Fruit fly (Drosophila melanogaster) whole organism, embryonic: ENCODE measurements around the gene Tomosyn.

Experiments used
- ATbp ChIP-seq: fragments of 200-800 bp; sonication (Bioruptor generic); optimal IDR thresholded peaks from 2 replicates; lab custom pipeline; 2017; ENCODE audit warnings: missing biosample characterization, mild to moderate bottlenecking, missing genetic modification characterization, missing genetic modification reagents
- Antp ChIP-seq: fragments of 200-800 bp; sonication (Bioruptor generic); optimal IDR thresholded peaks from 3 replicates; lab custom pipeline; 2016; ENCODE audit warnings: missing biosample characterization, missing genetic modification characterization
- B-H1 ChIP-seq: fragments of 200-800 bp; sonication (Bioruptor generic); IDR thresholded peaks from 3 replicates; pipeline ENCODE4 v1.3.6; 2022; ENCODE audit warnings: missing biosample characterization, missing genetic modification characterization
- BEAF-32 ChIP-seq: fragments of 200-800 bp; sonication (Bioruptor generic); optimal IDR thresholded peaks from 3 replicates; lab custom pipeline; 2017; ENCODE audit warnings: missing biosample characterization, missing genetic modification characterization, mild to moderate bottlenecking, moderate library complexity, missing genetic modification reagents
- CG10462 ChIP-seq: fragments of 200-800 bp; sonication (Bioruptor generic); optimal IDR thresholded peaks from 2 replicates; lab custom pipeline; 2016; ENCODE audit warnings: missing biosample characterization, missing genetic modification characterization
- CG10543 ChIP-seq: fragments of 200-800 bp; sonication (Bioruptor generic); optimal IDR thresholded peaks from 3 replicates; lab custom pipeline; 2017; ENCODE audit warnings: missing biosample characterization, mild to moderate bottlenecking, missing genetic modification characterization, moderate library complexity
- CG11456 ChIP-seq: fragments of 200-800 bp; sonication (Bioruptor generic); IDR thresholded peaks from 3 replicates; pipeline ENCODE4 v1.3.6; 2022; ENCODE audit warnings: missing biosample characterization, missing genetic modification characterization
- CG13287 ChIP-seq: fragments of 200-800 bp; sonication (Bioruptor generic); IDR thresholded peaks from 2 replicates; pipeline ENCODE4 v1.3.6; 2022; ENCODE audit warnings: missing biosample characterization, missing genetic modification characterization; ENCODE audit not compliant: partially characterized antibody
- CG14014 ChIP-seq: fragments of 200-800 bp; sonication (Bioruptor generic); IDR thresholded peaks from 2 replicates; pipeline ENCODE4 v1.3.6; 2022; ENCODE audit warnings: missing biosample characterization, missing genetic modification characterization
- CG15514 ChIP-seq: fragments of 200-800 bp; sonication (Bioruptor generic); optimal IDR thresholded peaks from 3 replicates; lab custom pipeline; 2017; ENCODE audit warnings: missing biosample characterization, missing genetic modification characterization, mild to moderate bottlenecking, moderate library complexity, missing genetic modification reagents
- CG1603 ChIP-seq: fragments of 200-800 bp; sonication (Bioruptor generic); optimal IDR thresholded peaks from 2 replicates; lab custom pipeline; 2019; ENCODE audit warnings: missing biosample characterization, mild to moderate bottlenecking, missing genetic modification characterization, moderate library complexity
- CG17568 ChIP-seq: fragments of 200-800 bp; sonication (Bioruptor generic); optimal IDR thresholded peaks from 2 replicates; lab custom pipeline; 2018; ENCODE audit warnings: missing biosample characterization, mild to moderate bottlenecking, missing genetic modification characterization, moderate library complexity
- CG17912 ChIP-seq: fragments of 200-800 bp; sonication (Bioruptor generic); optimal IDR thresholded peaks from 2 replicates; lab custom pipeline; 2018; ENCODE audit warnings: missing biosample characterization, mild to moderate bottlenecking, missing genetic modification characterization
- CG18262 ChIP-seq: fragments of 200-800 bp; optimal IDR thresholded peaks from 3 replicates; lab custom pipeline; 2019; ENCODE audit warnings: missing biosample characterization, mild to moderate bottlenecking, missing genetic modification characterization, moderate library complexity
- CG2875 ChIP-seq: fragments of 200-800 bp; sonication (Bioruptor generic); optimal IDR thresholded peaks from 2 replicates; lab custom pipeline; 2017; ENCODE audit warnings: missing biosample characterization, mild to moderate bottlenecking, missing genetic modification characterization, missing genetic modification reagents
- CG34376 ChIP-seq: fragments of 200-800 bp; sonication (Bioruptor generic); optimal IDR thresholded peaks from 2 replicates; lab custom pipeline; 2018; ENCODE audit warnings: missing biosample characterization, mild to moderate bottlenecking, missing genetic modification characterization
- CG5245 ChIP-seq: fragments of 200-800 bp; sonication (Bioruptor generic); optimal IDR thresholded peaks from 3 replicates; lab custom pipeline; 2016; ENCODE audit warnings: missing biosample characterization, missing genetic modification characterization
- CG6175 ChIP-seq: fragments of 200-800 bp; sonication (Bioruptor generic); IDR thresholded peaks from 3 replicates; pipeline ENCODE4 v1.3.6; 2022; ENCODE audit warnings: missing biosample characterization, missing genetic modification characterization
- CG6854 ChIP-seq: fragments of 200-800 bp; sonication (Bioruptor generic); optimal IDR thresholded peaks from 3 replicates; lab custom pipeline; 2017; ENCODE audit warnings: missing biosample characterization, mild to moderate bottlenecking, missing genetic modification characterization
- CG7357 ChIP-seq: fragments of 200-800 bp; sonication (Bioruptor generic); IDR thresholded peaks from 3 replicates; pipeline ENCODE4 v1.3.6; 2022; ENCODE audit warnings: missing biosample characterization, missing genetic modification characterization
- CHES-1-like ChIP-seq: fragments of 200-800 bp; sonication (Bioruptor generic); optimal IDR thresholded peaks from 2 replicates; lab custom pipeline; 2016; ENCODE audit warnings: missing biosample characterization, missing genetic modification characterization
- Camta ChIP-seq: fragments of 200-800 bp; sonication (Bioruptor generic); optimal IDR thresholded peaks from 2 replicates; lab custom pipeline; 2016; ENCODE audit warnings: missing biosample characterization, missing genetic modification characterization
- CoRest ChIP-seq: fragments of 200-800 bp; sonication (Bioruptor generic); optimal IDR thresholded peaks from 3 replicates; lab custom pipeline; 2018; ENCODE audit warnings: missing biosample characterization, mild to moderate bottlenecking, missing genetic modification characterization, moderate library complexity
- D ChIP-seq, 2 experiments: fragments of 200-800 bp in 1 of 2; fragments of >200 bp in 1 of 2; sonication (Bioruptor generic) in 1 of 2; optimal IDR thresholded peaks; 2 replicates in 1 of 2; 3 replicates in 1 of 2; lab custom pipeline; 2017; ENCODE audit warnings: mild to moderate bottlenecking in 1 of 2, missing biosample characterization in 1 of 2, missing genetic modification characterization in 1 of 2, missing genetic modification reagents in 1 of 2
- Drgx ChIP-seq: fragments of 200-800 bp; sonication (Bioruptor generic); IDR thresholded peaks from 2 replicates; pipeline ENCODE4 v1.3.6; 2022; ENCODE audit warnings: missing biosample characterization, missing genetic modification characterization
- Eip74EF ChIP-seq, 2 experiments: fragments of 200-800 bp in 1 of 2; fragments of >200 bp in 1 of 2; sonication (Bioruptor generic) in 1 of 2; optimal IDR thresholded peaks; 2 replicates each; lab custom pipeline; 2017 to 2019; ENCODE audit warnings: missing biosample characterization in 2 of 2, missing genetic modification characterization in 2 of 2, mild to moderate bottlenecking in 1 of 2, moderate library complexity in 1 of 2
- Hey ChIP-seq: fragments of 200-800 bp; sonication (Bioruptor generic); optimal IDR thresholded peaks from 3 replicates; lab custom pipeline; 2018; ENCODE audit warnings: missing biosample characterization, mild to moderate bottlenecking, missing genetic modification characterization
- HmgD ChIP-seq: fragments of 200-800 bp; sonication (Bioruptor generic); optimal IDR thresholded peaks from 3 replicates; lab custom pipeline; 2016; ENCODE audit warnings: missing biosample characterization, missing genetic modification characterization
- Hmx ChIP-seq: fragments of 200-800 bp; sonication (Bioruptor generic); optimal IDR thresholded peaks from 2 replicates; lab custom pipeline; 2016; ENCODE audit warnings: missing biosample characterization, missing genetic modification characterization
- MTF-1 ChIP-seq: fragments of 200-800 bp; sonication (Bioruptor generic); optimal IDR thresholded peaks from 2 replicates; lab custom pipeline; 2018; ENCODE audit warnings: missing biosample characterization, mild to moderate bottlenecking, missing genetic modification characterization, borderline replicate concordance
- Max ChIP-seq: fragments of 200-800 bp; sonication (Bioruptor generic); optimal IDR thresholded peaks from 2 replicates; lab custom pipeline; 2016; ENCODE audit warnings: missing biosample characterization, mild to moderate bottlenecking, missing genetic modification characterization
- Nf-YC ChIP-seq: fragments of 200-800 bp; optimal IDR thresholded peaks from 3 replicates; lab custom pipeline; 2019; ENCODE audit warnings: missing biosample characterization, mild to moderate bottlenecking, missing genetic modification characterization, moderate library complexity
- Poxn ChIP-seq: fragments of 200-800 bp; sonication (Bioruptor generic); IDR thresholded peaks from 2 replicates; pipeline ENCODE4 v1.3.6; 2022; ENCODE audit warnings: missing biosample characterization, missing genetic modification characterization
- Ravus ChIP-seq: fragments of 200-800 bp; sonication (Bioruptor generic); IDR thresholded peaks from 2 replicates; pipeline ENCODE4 v1.3.6; 2022; ENCODE audit warnings: missing biosample characterization, missing genetic modification characterization
- Sry-β ChIP-seq: fragments of 200-800 bp; sonication (Bioruptor generic); optimal IDR thresholded peaks from 2 replicates; lab custom pipeline; 2018; ENCODE audit warnings: missing biosample characterization, mild to moderate bottlenecking, missing genetic modification characterization, moderate library complexity
- TFAM ChIP-seq: fragments of 200-800 bp; sonication (Bioruptor generic); optimal IDR thresholded peaks from 2 replicates; lab custom pipeline; 2017; ENCODE audit warnings: missing biosample characterization, missing genetic modification characterization, inconsistent platforms
- Trl ChIP-seq, 3 experiments: fragments of >200 bp in 2 of 3; fragments of 200-800 bp in 1 of 3; sonication (Bioruptor generic) in 1 of 3; optimal IDR thresholded peaks; 2 replicates in 1 of 3; 3 replicates in 2 of 3; lab custom pipeline; 2016 to 2017; ENCODE audit warnings: missing biosample characterization in 1 of 3, missing genetic modification characterization in 1 of 3
- Xrp1 ChIP-seq: fragments of 200-800 bp; sonication (Bioruptor generic); IDR thresholded peaks from 2 replicates; pipeline ENCODE4 v1.3.6; 2022; ENCODE audit warnings: missing biosample characterization, missing genetic modification characterization
- ato ChIP-seq: fragments of 200-800 bp; sonication (Bioruptor generic); IDR thresholded peaks from 2 replicates; pipeline ENCODE4 v1.3.6; 2022; ENCODE audit warnings: missing biosample characterization, missing genetic modification characterization; ENCODE audit not compliant: partially characterized antibody
- chm ChIP-seq: fragments of 200-800 bp; sonication (Bioruptor generic); IDR thresholded peaks from 2 replicates; pipeline ENCODE4 v1.3.6; 2022; ENCODE audit warnings: missing biosample characterization, missing genetic modification characterization
- kah ChIP-seq: fragments of 200-800 bp; sonication (Bioruptor generic); optimal IDR thresholded peaks from 2 replicates; lab custom pipeline; 2018; ENCODE audit warnings: missing biosample characterization, mild to moderate bottlenecking, missing genetic modification characterization
- lmd ChIP-seq: fragments of 200-800 bp; sonication (Bioruptor generic); IDR thresholded peaks from 2 replicates; pipeline ENCODE4 v1.3.6; 2022; ENCODE audit warnings: missing biosample characterization, missing genetic modification characterization
- pfk ChIP-seq: fragments of 200-800 bp; sonication (Bioruptor generic); optimal IDR thresholded peaks from 2 replicates; lab custom pipeline; 2018; ENCODE audit warnings: missing biosample characterization, mild to moderate bottlenecking, missing genetic modification characterization, moderate library complexity
- sens ChIP-seq: fragments of 200-800 bp; sonication (Bioruptor generic); peaks from one replicate; lab custom pipeline; 2016; ENCODE audit warnings: missing biosample characterization, missing genetic modification characterization
- slbo ChIP-seq: fragments of 200-800 bp; sonication (Bioruptor generic); IDR thresholded peaks from 2 replicates; pipeline ENCODE4 v1.3.6; 2022; ENCODE audit warnings: missing biosample characterization, missing genetic modification characterization
- sug ChIP-seq: fragments of 200-800 bp; optimal IDR thresholded peaks from 2 replicates; lab custom pipeline; 2019; ENCODE audit warnings: missing biosample characterization, mild to moderate bottlenecking, missing genetic modification characterization, moderate library complexity
- tll ChIP-seq, 2 experiments: fragments of 200-800 bp in 1 of 2; fragments of >200 bp in 1 of 2; sonication (Bioruptor generic) in 1 of 2; optimal IDR thresholded peaks; 2 replicates each; lab custom pipeline; 2017 to 2019; ENCODE audit warnings: missing biosample characterization in 2 of 2, missing genetic modification characterization in 2 of 2, mild to moderate bottlenecking in 1 of 2, moderate library complexity in 1 of 2
- tna ChIP-seq: fragments of 200-800 bp; sonication (Bioruptor generic); IDR thresholded peaks from 2 replicates; pipeline ENCODE4 v1.3.6; 2022; ENCODE audit warnings: missing biosample characterization, missing genetic modification characterization; ENCODE audit not compliant: partially characterized antibody
- unpg ChIP-seq: fragments of 200-800 bp; sonication (Bioruptor generic); optimal IDR thresholded peaks from 3 replicates; lab custom pipeline; 2018; ENCODE audit warnings: missing biosample characterization, mild to moderate bottlenecking, missing genetic modification characterization, moderate library complexity

The Tomosyn gene

dm6 chrX:12629564-12629963 lies 1.8 kb upstream of the Tomosyn start, which contains the start of the genes Aven and CG2540 (continued):
- TF ChIP-seq unpg (GFP tag; lab: Kevin White, UChicago), result peak; percentile 86
- TF ChIP-seq B-H1 (GFP tag; lab: Robert Waterston, UW), result no peak
- TF ChIP-seq ATbp (GFP tag; lab: Kevin White, UChicago), result peak; percentile 72
- no peak for TF ChIP-seq Antp (GFP tag; lab: Kevin White, UChicago)
- TF ChIP-seq Camta (GFP tag; lab: Kevin White, UChicago), result no peak
- TF ChIP-seq chm, result no peak
- peak; percentile 84 for TF ChIP-seq Xrp1 (GFP tag; lab: Robert Waterston, UW)
- no peak for TF ChIP-seq CG7357 (GFP tag; lab: Robert Waterston, UW)
- no peak for TF ChIP-seq Trl (optimal IDR thresholded peaks at IDR 0.05; lab: Kevin White, UChicago)
- TF ChIP-seq Trl (GFP tag; optimal IDR thresholded peaks at IDR 0.05; lab: Kevin White, UChicago), result no peak
- TF ChIP-seq ato, result no peak
- peak; percentile 10; the same call in 1 of the 2 replicates for TF ChIP-seq Ravus (GFP tag; lab: Robert Waterston, UW)
- no peak for TF ChIP-seq tna (GFP tag; lab: Robert Waterston, UW)
- peak; percentile 71 for TF ChIP-seq kah (GFP tag; lab: Kevin White, UChicago)
- peak; percentile 37 for TF ChIP-seq CG10462 (GFP tag; lab: Kevin White, UChicago)
- TF ChIP-seq D (optimal IDR thresholded peaks at IDR 0.05; lab: Kevin White, UChicago), result no peak
- TF ChIP-seq D (GFP tag; optimal IDR thresholded peaks at IDR 0.05; lab: Kevin White, UChicago), result peak; percentile 73
- peak; percentile 68 for TF ChIP-seq CG14014 (GFP tag; lab: Robert Waterston, UW)
- TF ChIP-seq Max (GFP tag; lab: Kevin White, UChicago), result peak; percentile 48
- TF ChIP-seq CG34376 (GFP tag; lab: Kevin White, UChicago), result peak; percentile 80
- TF ChIP-seq CHES-1-like (GFP tag; lab: Kevin White, UChicago), result no peak
- TF ChIP-seq slbo (GFP tag; lab: Robert Waterston, UW), result peak; percentile 67
- peak; percentile 44 for TF ChIP-seq Sry-β (GFP tag; lab: Kevin White, UChicago)
- TF ChIP-seq CoRest, result peak; percentile 92
- TF ChIP-seq BEAF-32, result peak; percentile 14
- TF ChIP-seq Nf-YC, result peak; percentile 86
- TF ChIP-seq Eip74EF (GFP tag; optimal IDR thresholded peaks at IDR 0.05; lab: Kevin White, UChicago), result peak in 1 of 2 experiments; percentile 66
- peak; percentile 55; the same call in 1 of the 3 replicates for TF ChIP-seq CG11456 (GFP tag; lab: Robert Waterston, UW)
- peak; percentile 1 for TF ChIP-seq Hey (tag; lab: Kevin White, UChicago)
- peak; percentile 0 for TF ChIP-seq CG1603 (tag; lab: Kevin White, UChicago)
- no peak for TF ChIP-seq HmgD (GFP tag; lab: Kevin White, UChicago)
- TF ChIP-seq Drgx (GFP tag; lab: Robert Waterston, UW), result peak; percentile 65; the same call in 1 of the 2 replicates
- peak; percentile 88 for TF ChIP-seq CG18262 (tag; lab: Kevin White, UChicago)
- no peak for TF ChIP-seq pfk (GFP tag; lab: Kevin White, UChicago)
- TF ChIP-seq Poxn (GFP tag; lab: Robert Waterston, UW), result no peak
- TF ChIP-seq CG5245 (GFP tag; lab: Kevin White, UChicago), result peak; percentile 44
- peak; percentile 77 for TF ChIP-seq CG15514 (GFP tag; lab: Kevin White, UChicago)
- TF ChIP-seq MTF-1, result no peak
- TF ChIP-seq tll (GFP tag; optimal IDR thresholded peaks at IDR 0.05; lab: Kevin White, UChicago), result peak in 1 of 2 experiments; percentile 28
- peak; percentile 42 for TF ChIP-seq CG13287
- TF ChIP-seq CG17568 (GFP tag; lab: Kevin White, UChicago), result peak; percentile 49
- peak; percentile 67 for TF ChIP-seq sens (GFP tag; lab: Kevin White, UChicago)
- peak; percentile 81 for TF ChIP-seq CG6854
- peak; percentile 61 for TF ChIP-seq lmd (GFP tag; lab: Robert Waterston, UW)
- no peak for TF ChIP-seq TFAM (GFP tag; lab: Kevin White, UChicago)
- peak; percentile 90 for TF ChIP-seq sug (tag; lab: Kevin White, UChicago)
- TF ChIP-seq CG2875, result peak; percentile 54
- TF ChIP-seq CG10543 (GFP tag; lab: Kevin White, UChicago), result peak; percentile 89
- TF ChIP-seq Hmx, result no peak
- TF ChIP-seq CG6175 (GFP tag; lab: Robert Waterston, UW), result no peak
- peak; percentile 63 for TF ChIP-seq CG17912
